Fruit fly (Drosophila melanogaster) whole organism, embryonic: ENCODE data around the gene CG42828.

ENCODE experiments used
- ATbp ChIP-seq: fragments of 200-800 bp; sonication (Bioruptor generic); optimal IDR thresholded peaks from 2 replicates; lab custom pipeline; 2017; ENCODE audit warnings: missing biosample characterization, mild to moderate bottlenecking, missing genetic modification characterization, missing genetic modification reagents
- Blimp-1 ChIP-seq: fragments of 200-800 bp; sonication (Bioruptor generic); optimal IDR thresholded peaks from 3 replicates; lab custom pipeline; 2018; ENCODE audit warnings: missing biosample characterization, missing genetic modification characterization, mild to moderate bottlenecking, moderate library complexity, missing genetic modification reagents
- CG10209 ChIP-seq: fragments of 200-800 bp; sonication (Bioruptor generic); optimal IDR thresholded peaks from 3 replicates; lab custom pipeline; 2017; ENCODE audit warnings: missing biosample characterization, mild to moderate bottlenecking, missing genetic modification characterization, missing genetic modification reagents
- CG12071 ChIP-seq: fragments of 200-800 bp; sonication (Bioruptor generic); optimal IDR thresholded peaks from 3 replicates; lab custom pipeline; 2018; ENCODE audit warnings: missing biosample characterization, mild to moderate bottlenecking, missing genetic modification characterization
- CG1529 ChIP-seq: fragments of 200-800 bp; sonication (Bioruptor generic); optimal IDR thresholded peaks from 3 replicates; lab custom pipeline; 2018; ENCODE audit warnings: missing biosample characterization, missing genetic modification characterization
- CG15479 ChIP-seq: fragments of 200-800 bp; sonication (Bioruptor generic); optimal IDR thresholded peaks from 3 replicates; lab custom pipeline; 2019; ENCODE audit warnings: missing biosample characterization, mild to moderate bottlenecking, missing genetic modification characterization, moderate library complexity
- CG17829 ChIP-seq: fragments of 200-800 bp; optimal IDR thresholded peaks from 2 replicates; lab custom pipeline; 2019; ENCODE audit warnings: missing biosample characterization, mild to moderate bottlenecking, missing genetic modification characterization, moderate library complexity
- CG2120 ChIP-seq: fragments of 200-800 bp; sonication (Bioruptor generic); optimal IDR thresholded peaks from 3 replicates; lab custom pipeline; 2016; ENCODE audit warnings: missing biosample characterization, missing genetic modification characterization
- CG2202 ChIP-seq: fragments of 200-800 bp; sonication (Bioruptor generic); optimal IDR thresholded peaks from 2 replicates; lab custom pipeline; 2018; ENCODE audit warnings: missing biosample characterization, mild to moderate bottlenecking, missing genetic modification characterization
- CG31388 ChIP-seq: fragments of 200-800 bp; sonication (Bioruptor generic); optimal IDR thresholded peaks from 2 replicates; lab custom pipeline; 2016; ENCODE audit warnings: missing biosample characterization, missing genetic modification characterization
- CG3847 ChIP-seq: fragments of 200-800 bp; sonication (Bioruptor generic); IDR thresholded peaks from 2 replicates; pipeline ENCODE4 v1.3.6; 2022; ENCODE audit warnings: missing biosample characterization, missing genetic modification characterization
- CG43689 ChIP-seq: fragments of 200-800 bp; sonication (Bioruptor generic); IDR thresholded peaks from 2 replicates; pipeline ENCODE4 v1.3.6; 2022; ENCODE audit warnings: missing biosample characterization, missing genetic modification characterization
- CG4424 ChIP-seq: fragments of 200-800 bp; sonication (Bioruptor generic); optimal IDR thresholded peaks from 3 replicates; lab custom pipeline; 2016; ENCODE audit warnings: missing biosample characterization, missing genetic modification characterization
- CG4707 ChIP-seq: fragments of 200-800 bp; sonication (Bioruptor generic); optimal IDR thresholded peaks from 2 replicates; lab custom pipeline; 2018; ENCODE audit warnings: missing biosample characterization, mild to moderate bottlenecking, missing genetic modification characterization, moderate library complexity
- CG5953 ChIP-seq: fragments of 200-800 bp; sonication (Bioruptor generic); IDR thresholded peaks from 2 replicates; pipeline ENCODE4 v1.3.6; 2022; ENCODE audit warnings: missing biosample characterization, missing genetic modification characterization
- CG6254 ChIP-seq: fragments of 200-800 bp; sonication (Bioruptor generic); optimal IDR thresholded peaks from 3 replicates; lab custom pipeline; 2017; ENCODE audit warnings: mild to moderate bottlenecking, missing biosample characterization, missing genetic modification reagents, missing genetic modification characterization
- CG8089 ChIP-seq: fragments of 200-800 bp; sonication (Bioruptor generic); optimal IDR thresholded peaks from 3 replicates; lab custom pipeline; 2016; ENCODE audit warnings: missing biosample characterization, missing genetic modification characterization
- Dip3 ChIP-seq: fragments of 200-800 bp; sonication (Bioruptor generic); optimal IDR thresholded peaks from 3 replicates; lab custom pipeline; 2016; ENCODE audit warnings: missing biosample characterization, missing genetic modification characterization
- Hr3 ChIP-seq: fragments of 200-800 bp; sonication (Bioruptor generic); optimal IDR thresholded peaks from 3 replicates; lab custom pipeline; 2016; ENCODE audit warnings: missing biosample characterization, missing genetic modification characterization
- Mrtf ChIP-seq: fragments of 200-800 bp; sonication (Bioruptor generic); IDR thresholded peaks from 3 replicates; pipeline ENCODE4 v1.3.6; 2022; ENCODE audit warnings: missing biosample characterization, missing genetic modification characterization
- Oli ChIP-seq: fragments of 200-800 bp; sonication (Bioruptor generic); optimal IDR thresholded peaks from 2 replicates; lab custom pipeline; 2018; ENCODE audit warnings: missing biosample characterization, mild to moderate bottlenecking, missing genetic modification characterization, moderate library complexity
- Optix ChIP-seq: fragments of 200-800 bp; sonication (Bioruptor generic); IDR thresholded peaks from 3 replicates; pipeline ENCODE4 v1.3.6; 2022; ENCODE audit warnings: missing biosample characterization, missing genetic modification characterization
- Sox100B ChIP-seq: fragments of 200-800 bp; sonication (Bioruptor generic); optimal IDR thresholded peaks from 3 replicates; lab custom pipeline; 2018; ENCODE audit warnings: missing biosample characterization, mild to moderate bottlenecking, missing genetic modification characterization
- Sox102F ChIP-seq: fragments of 200-800 bp; sonication (Bioruptor generic); optimal IDR thresholded peaks from 2 replicates; lab custom pipeline; 2018; ENCODE audit warnings: missing biosample characterization, mild to moderate bottlenecking, missing genetic modification characterization, moderate library complexity
- Spps ChIP-seq: fragments of 200-800 bp; sonication (Bioruptor generic); optimal IDR thresholded peaks from 2 replicates; lab custom pipeline; 2018; ENCODE audit warnings: missing biosample characterization, mild to moderate bottlenecking, missing genetic modification characterization
- Ssrp ChIP-seq: fragments of 200-800 bp; sonication (Bioruptor generic); optimal IDR thresholded peaks from 2 replicates; lab custom pipeline; 2018; ENCODE audit warnings: missing biosample characterization, mild to moderate bottlenecking, missing genetic modification characterization, moderate library complexity
- Tbp ChIP-seq: fragments of >200 bp; optimal IDR thresholded peaks from 2 replicates; lab custom pipeline; 2018; ENCODE audit warnings: missing biosample characterization, missing genetic modification characterization
- Xbp1 ChIP-seq: fragments of 200-800 bp; sonication (Bioruptor generic); optimal IDR thresholded peaks from 3 replicates; lab custom pipeline; 2016; ENCODE audit warnings: missing biosample characterization, mild to moderate bottlenecking, missing genetic modification characterization
- ash1 ChIP-seq: fragments of 200-800 bp; sonication (Bioruptor generic); optimal IDR thresholded peaks from 2 replicates; lab custom pipeline; 2018; ENCODE audit warnings: missing biosample characterization, mild to moderate bottlenecking, missing genetic modification characterization
- az2 ChIP-seq: fragments of 200-800 bp; sonication (Bioruptor generic); optimal IDR thresholded peaks from 3 replicates; lab custom pipeline; 2016; ENCODE audit warnings: missing biosample characterization, missing genetic modification characterization
- cas ChIP-seq: fragments of 200-800 bp; sonication (Bioruptor generic); IDR thresholded peaks from 2 replicates; pipeline ENCODE4 v1.3.6; 2022; ENCODE audit warnings: missing biosample characterization, missing genetic modification characterization
- dimm ChIP-seq: fragments of 200-800 bp; sonication (Bioruptor generic); IDR thresholded peaks from 2 replicates; pipeline ENCODE4 v1.3.6; 2022; ENCODE audit warnings: missing biosample characterization, missing genetic modification characterization
- dpn ChIP-seq, 2 experiments: fragments of 200-800 bp; sonication (Bioruptor generic); optimal IDR thresholded peaks; 3 replicates each; lab custom pipeline; 2016; ENCODE audit warnings: missing biosample characterization in 2 of 2, missing genetic modification characterization in 2 of 2
- emc ChIP-seq: fragments of 200-800 bp; sonication (Bioruptor generic); optimal IDR thresholded peaks from 2 replicates; lab custom pipeline; 2016; ENCODE audit warnings: missing biosample characterization, missing genetic modification characterization
- ewg ChIP-seq: fragments of 200-800 bp; sonication (Bioruptor generic); optimal IDR thresholded peaks from 3 replicates; lab custom pipeline; 2017; ENCODE audit warnings: mild to moderate bottlenecking, missing biosample characterization, missing genetic modification reagents, missing genetic modification characterization
- exex ChIP-seq: fragments of 200-800 bp; sonication (Bioruptor generic); optimal IDR thresholded peaks from 4 replicates; lab custom pipeline; 2018; ENCODE audit warnings: missing biosample characterization, mild to moderate bottlenecking, missing genetic modification characterization, moderate library complexity
- fd64A ChIP-seq: fragments of 200-800 bp; sonication (Bioruptor generic); optimal IDR thresholded peaks from 3 replicates; lab custom pipeline; 2018; ENCODE audit warnings: missing biosample characterization, mild to moderate bottlenecking, missing genetic modification characterization
- gem ChIP-seq: fragments of 200-800 bp; sonication (Bioruptor generic); optimal IDR thresholded peaks from 2 replicates; lab custom pipeline; 2019; ENCODE audit warnings: missing biosample characterization, mild to moderate bottlenecking, missing genetic modification characterization, moderate library complexity
- h ChIP-seq: fragments of >200 bp; optimal IDR thresholded peaks from 2 replicates; lab custom pipeline; 2017
- luna ChIP-seq: fragments of 200-800 bp; sonication (Bioruptor generic); optimal IDR thresholded peaks from 2 replicates; lab custom pipeline; 2016; ENCODE audit warnings: missing biosample characterization, missing genetic modification characterization
- nmo ChIP-seq: fragments of 200-800 bp; sonication (Bioruptor generic); optimal IDR thresholded peaks from 2 replicates; lab custom pipeline; 2018; ENCODE audit warnings: missing biosample characterization, mild to moderate bottlenecking, missing genetic modification characterization, moderate library complexity
- odd ChIP-seq: fragments of 200-800 bp; sonication (Bioruptor generic); optimal IDR thresholded peaks from 2 replicates; lab custom pipeline; 2017; ENCODE audit warnings: missing biosample characterization, mild to moderate bottlenecking, missing genetic modification characterization
- p53 ChIP-seq: fragments of 200-800 bp; sonication (Bioruptor generic); optimal IDR thresholded peaks from 2 replicates; lab custom pipeline; 2016; ENCODE audit warnings: missing biosample characterization, missing genetic modification characterization
- sens-2 ChIP-seq: fragments of 200-800 bp; sonication (Bioruptor generic); IDR thresholded peaks from 2 replicates; pipeline ENCODE4 v1.3.6; 2022; ENCODE audit warnings: missing biosample characterization, missing genetic modification characterization
- sisA ChIP-seq: fragments of 200-800 bp; sonication (Bioruptor generic); IDR thresholded peaks from 2 replicates; pipeline ENCODE4 v1.3.6; 2022; ENCODE audit warnings: missing biosample characterization, missing genetic modification characterization
- slbo ChIP-seq: fragments of 200-800 bp; sonication (Bioruptor generic); IDR thresholded peaks from 2 replicates; pipeline ENCODE4 v1.3.6; 2022; ENCODE audit warnings: missing biosample characterization, missing genetic modification characterization
- tgo ChIP-seq: fragments of 200-800 bp; sonication (Bioruptor generic); IDR thresholded peaks from 3 replicates; pipeline ENCODE4 v1.3.6; 2022; ENCODE audit warnings: missing biosample characterization, missing genetic modification characterization
- tna ChIP-seq: fragments of 200-800 bp; sonication (Bioruptor generic); IDR thresholded peaks from 2 replicates; pipeline ENCODE4 v1.3.6; 2022; ENCODE audit warnings: missing biosample characterization, missing genetic modification characterization; ENCODE audit not compliant: partially characterized antibody
- vfl ChIP-seq: fragments of 200-800 bp; sonication (Bioruptor generic); optimal IDR thresholded peaks from 2 replicates; lab custom pipeline; 2016; ENCODE audit warnings: missing biosample characterization, missing genetic modification characterization
- wek ChIP-seq: fragments of 200-800 bp; sonication (Bioruptor generic); optimal IDR thresholded peaks from 3 replicates; lab custom pipeline; 2018; ENCODE audit warnings: missing biosample characterization, mild to moderate bottlenecking, missing genetic modification characterization, moderate library complexity

Gene CG42828

DNA sequence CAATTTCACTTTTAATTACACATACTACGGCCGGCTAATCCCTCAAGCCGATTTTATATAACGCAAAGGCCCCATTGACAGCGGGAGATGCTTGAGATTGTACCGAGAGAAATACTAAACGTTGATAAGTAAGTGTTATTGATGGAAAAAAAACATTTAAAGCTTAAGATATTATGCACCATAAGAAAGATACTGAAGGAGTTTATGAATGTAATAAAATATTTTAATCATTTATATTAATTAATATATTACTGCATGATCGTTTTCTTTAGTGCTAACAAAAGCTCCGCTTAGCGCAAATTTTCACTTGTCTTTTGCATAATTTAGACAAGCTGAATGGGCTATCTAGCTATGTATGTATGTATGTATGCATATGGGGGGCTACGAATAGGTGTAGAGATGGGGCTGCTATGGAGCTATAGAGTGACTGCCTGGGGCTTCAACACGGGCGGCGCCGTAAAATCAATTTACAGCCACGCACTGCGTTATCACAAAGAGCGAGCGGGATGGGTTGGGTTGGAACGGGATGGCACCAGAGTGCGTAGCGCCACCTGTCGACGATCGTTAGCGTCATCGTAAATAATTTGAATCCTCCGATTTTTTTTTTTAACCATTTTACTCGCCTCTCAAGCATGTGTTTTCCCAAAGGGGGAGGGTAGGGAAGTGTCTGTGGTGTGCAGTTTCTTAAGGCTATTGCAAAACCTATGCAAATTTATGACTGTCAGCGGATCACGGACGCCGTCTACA, 23.2 kb downstream of the CG42828 start (continued):
- TF ChIP-seq sisA (GFP tag; lab: Robert Waterston, UW) (peak; percentile 50), wek (GFP tag; lab: Kevin White, UChicago) (no peak), p53 (GFP tag; lab: Kevin White, UChicago) (no peak), exex (no peak), CG10209 (GFP tag; lab: Kevin White, UChicago) (peak; percentile 23), ATbp (GFP tag; lab: Kevin White, UChicago) (peak; percentile 43), Ssrp (tag; lab: Kevin White, UChicago) (no peak), Spps (tag; lab: Kevin White, UChicago) (no peak), dimm (GFP tag; lab: Robert Waterston, UW) (peak; percentile 21; the same call in 1 of the 2 replicates), tgo (0 out of 3 replicates have a peak, but pooled peaks have one; percentile 22), CG5953 (peak; percentile 63; the same call in 1 of the 2 replicates), Hr3 (GFP tag; lab: Kevin White, UChicago) (no peak), CG3847 (0 out of 2 replicates have a peak, but pooled peaks have one; percentile 5), fd64A (GFP tag; lab: Kevin White, UChicago) (no peak), CG31388 (GFP tag; lab: Kevin White, UChicago) (no peak), gem (tag; lab: Kevin White, UChicago) (peak; percentile 63), CG15479 (GFP tag; lab: Kevin White, UChicago) (no peak), dpn (GFP tag; optimal IDR thresholded peaks at IDR 0.05; lab: Kevin White, UChicago) (peak in 1 of 2 experiments; percentile 42), vfl (no peak), odd (GFP tag; lab: Kevin White, UChicago) (no peak), Oli (peak; percentile 56), Sox100B (GFP tag; lab: Kevin White, UChicago) (peak; percentile 20), Sox102F (peak; percentile 84), CG6254 (GFP tag; lab: Kevin White, UChicago) (no peak), Mrtf (GFP tag; lab: Robert Waterston, UW) (no peak), Optix (0 out of 3 replicates have a peak, but pooled peaks have one; percentile 9), Blimp-1 (GFP tag; lab: Kevin White, UChicago) (peak; percentile 17), emc (GFP tag; lab: Kevin White, UChicago) (no peak), CG1529 (GFP tag; lab: Kevin White, UChicago) (peak; percentile 12), Xbp1 (GFP tag; lab: Kevin White, UChicago) (peak; percentile 37), cas (GFP tag; lab: Robert Waterston, UW) (no peak), CG17829 (tag; lab: Kevin White, UChicago) (no peak), nmo (GFP tag; lab: Kevin White, UChicago) (peak; percentile 19), luna (no peak), ash1 (no peak), az2 (GFP tag; lab: Kevin White, UChicago) (peak; percentile 45), CG4707 (no peak), CG4424 (GFP tag; lab: Kevin White, UChicago) (no peak), CG12071 (GFP tag; lab: Kevin White, UChicago) (no peak), CG2202 (tag; lab: Kevin White, UChicago) (no peak), tna (no peak), CG2120 (no peak), CG8089 (GFP tag; lab: Kevin White, UChicago) (no peak), sens-2 (peak; percentile 47; the same call in 1 of the 2 replicates), CG43689 (no peak), Tbp (GFP tag; lab: Kevin White, UChicago) (no peak), slbo (GFP tag; lab: Robert Waterston, UW) (peak; percentile 41; the same call in 1 of the 2 replicates), Dip3 (GFP tag; lab: Kevin White, UChicago) (no peak), h (lab: Kevin White, UChicago) (no peak), ewg (GFP tag; lab: Kevin White, UChicago) (peak; percentile 9)
